Worm (Caenorhabditis elegans): ENCODE results near the gene tnc-2.
"Not testable (repeated sequence)": the region's sequence is repeated elsewhere in the genome, so short reads cannot be mapped to it uniquely, and the experiment has no call there.

tnc-2 gene

DNA sequence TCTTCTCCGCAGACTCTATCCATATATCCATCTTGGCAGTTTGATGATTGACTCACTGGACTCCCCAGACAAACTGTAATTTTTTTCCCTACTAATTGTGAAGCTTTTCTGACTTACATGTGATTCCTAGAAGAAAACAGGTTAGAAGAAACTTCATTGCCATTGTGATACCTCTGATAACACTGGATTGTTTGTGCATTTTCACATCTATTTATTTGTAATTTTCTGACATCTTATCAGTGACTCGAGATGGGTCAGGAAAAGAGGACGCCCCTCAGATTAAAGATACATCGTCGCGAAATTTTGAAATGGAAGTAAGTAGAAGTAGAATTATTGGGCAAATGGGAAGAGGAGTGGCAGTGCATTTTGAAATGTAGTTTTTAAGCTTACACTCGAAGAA is 23.7 kb downstream of the tnc-2 start, which contains the start of gene clec-61:
clec-61 (minus strand) TSS at position 209 of the 400 bp plus-strand sequence.
- TF ChIP-seq K09A11.1 (tag; optimal IDR thresholded peaks at IDR 0.05; ENCODE audit: insufficient read depth) (no peak), elt-2 (tag; optimal IDR thresholded peaks at IDR 0.05) (no peak), hlh-15 (tag; optimal IDR thresholded peaks at IDR 0.05) (no peak), pha-4 (tag; optimal IDR thresholded peaks at IDR 0.05) (no peak), fax-1 (tag; optimal IDR thresholded peaks at IDR 0.05) (no peak), madf-2 (tag; optimal IDR thresholded peaks at IDR 0.05) (no peak), tbx-2 (tag; optimal IDR thresholded peaks at IDR 0.05) (no peak), hlh-8 (tag; optimal IDR thresholded peaks at IDR 0.05) (no peak), pax-1 (tag; optimal IDR thresholded peaks at IDR 0.05) (no peak), fkh-10 (GFP tag; optimal IDR thresholded peaks at IDR 0.05) (no peak), ets-4 (tag; optimal IDR thresholded peaks at IDR 0.05) (no peak), lim-6 (tag; optimal IDR thresholded peaks at IDR 0.05) (no peak), pag-3 (tag; optimal IDR thresholded peaks at IDR 0.05; ENCODE audit: borderline replicate concordance) (no peak), nfya-1 (tag; optimal IDR thresholded peaks at IDR 0.05) (no peak)

DNA sequence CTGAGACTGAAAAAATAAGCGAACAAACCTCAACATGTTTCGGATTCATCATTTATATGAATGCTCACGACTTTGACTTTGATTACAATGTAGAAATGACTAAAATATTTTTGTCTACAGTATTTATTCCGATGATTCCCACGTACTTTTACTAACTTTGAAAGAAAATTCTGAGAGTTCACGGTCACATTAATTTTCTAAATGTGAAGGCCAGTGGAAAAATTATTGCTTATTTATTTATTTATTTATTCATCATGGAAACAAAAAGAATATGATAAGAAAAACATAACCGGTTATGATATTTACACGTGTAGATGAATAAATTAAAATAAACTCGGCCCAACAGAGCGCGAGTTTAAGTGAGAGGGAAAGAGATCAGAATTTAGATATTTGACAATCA is 26.4 kb downstream of the tnc-2 start, which contains the start of gene ZK666.8:
ZK666.8 (minus strand) TSS at position 101 of the 400 bp plus-strand sequence.
- not testable (repeated sequence) for TF ChIP-seq pha-2, ets-4, ahr-1 (tag; optimal IDR thresholded peaks at IDR 0.05)

DNA sequence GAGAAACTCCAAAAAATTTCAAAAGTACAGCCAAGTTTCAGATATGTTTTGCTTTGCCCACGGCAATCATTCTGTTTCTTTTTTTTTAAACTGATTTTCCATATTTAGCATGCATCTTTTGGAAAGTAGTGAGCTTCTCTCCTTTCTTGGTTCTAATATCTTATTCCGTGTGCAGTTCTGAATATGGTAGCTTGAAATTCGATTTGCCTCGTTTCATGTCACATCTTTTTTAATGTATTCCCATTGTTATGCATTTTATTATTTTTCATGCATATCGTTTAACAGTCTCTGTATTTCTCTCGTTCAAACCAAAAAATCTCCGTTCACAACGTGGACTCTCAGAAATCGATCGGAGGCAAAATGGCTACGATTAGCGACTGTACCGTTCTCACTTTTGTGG is 27.8 kb downstream of the tnc-2 start, which contains the start of gene ZK666.14:
ZK666.14 (plus strand) TSS at position 301 of the 400 bp plus-strand sequence.
- no peak for TF ChIP-seq K02D7.2 (tag; optimal IDR thresholded peaks at IDR 0.05)
- no peak for TF ChIP-seq tbx-2 (tag; optimal IDR thresholded peaks at IDR 0.05)
- TF ChIP-seq sdc-2 (tag; optimal IDR thresholded peaks at IDR 0.05): no peak
- no peak for TF ChIP-seq pha-4 (tag; optimal IDR thresholded peaks at IDR 0.05)
- TF ChIP-seq hlh-30 (tag; optimal IDR thresholded peaks at IDR 0.05; ENCODE audit: insufficient read depth): no peak
- no peak for TF ChIP-seq che-1 (tag; optimal IDR thresholded peaks at IDR 0.05)
- TF ChIP-seq pqm-1 (tag; optimal IDR thresholded peaks at IDR 0.05): no peak
- TF ChIP-seq ceh-45 (GFP tag; IDR thresholded peaks at IDR 0.05): no peak
- no peak for TF ChIP-seq nhr-11 (tag; optimal IDR thresholded peaks at IDR 0.05)
- TF ChIP-seq ets-4 (tag; optimal IDR thresholded peaks at IDR 0.05): no peak
- TF ChIP-seq K09A11.1 (tag; optimal IDR thresholded peaks at IDR 0.05; ENCODE audit: insufficient read depth): no peak
- TF ChIP-seq nhr-232 (tag; optimal IDR thresholded peaks at IDR 0.05): no peak
- TF ChIP-seq ceh-14 (tag; optimal IDR thresholded peaks at IDR 0.05): no peak
- TF ChIP-seq lim-6 (tag; optimal IDR thresholded peaks at IDR 0.05): no peak
- no peak for TF ChIP-seq pax-1 (tag; optimal IDR thresholded peaks at IDR 0.05)
- no peak for TF ChIP-seq T23F11.4 (GFP tag; optimal IDR thresholded peaks at IDR 0.05)
- TF ChIP-seq ztf-16 (tag; optimal IDR thresholded peaks at IDR 0.05): no peak
- no peak for TF ChIP-seq unc-86 (tag; optimal IDR thresholded peaks at IDR 0.05)
- TF ChIP-seq pat-9 (tag; optimal IDR thresholded peaks at IDR 0.05): no peak

DNA sequence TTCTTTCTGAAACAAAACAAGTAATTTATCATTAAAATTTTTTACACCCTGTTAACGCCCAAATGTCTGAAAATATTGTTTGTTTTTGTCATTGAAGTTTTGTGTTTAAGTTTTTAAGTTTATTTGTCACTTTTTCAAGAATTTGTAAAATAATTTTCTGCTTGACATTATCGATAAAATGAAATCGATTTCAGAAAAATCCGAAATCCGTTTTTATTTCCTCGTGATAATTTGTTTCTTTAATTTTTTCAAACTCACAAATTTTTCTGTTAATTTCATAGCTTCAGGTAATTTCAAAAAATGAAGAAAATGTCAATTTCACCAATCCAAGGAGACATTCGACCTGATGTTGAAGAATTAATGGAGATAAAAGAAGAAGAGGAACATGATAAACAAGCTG is 29.3 kb downstream of the tnc-2 start, which contains the start of gene ZK666.12:
ZK666.12 (plus strand) TSS at position 301 of the 400 bp plus-strand sequence.
- TF ChIP-seq sox-2 (GFP tag; IDR thresholded peaks at IDR 0.05): no peak

DNA sequence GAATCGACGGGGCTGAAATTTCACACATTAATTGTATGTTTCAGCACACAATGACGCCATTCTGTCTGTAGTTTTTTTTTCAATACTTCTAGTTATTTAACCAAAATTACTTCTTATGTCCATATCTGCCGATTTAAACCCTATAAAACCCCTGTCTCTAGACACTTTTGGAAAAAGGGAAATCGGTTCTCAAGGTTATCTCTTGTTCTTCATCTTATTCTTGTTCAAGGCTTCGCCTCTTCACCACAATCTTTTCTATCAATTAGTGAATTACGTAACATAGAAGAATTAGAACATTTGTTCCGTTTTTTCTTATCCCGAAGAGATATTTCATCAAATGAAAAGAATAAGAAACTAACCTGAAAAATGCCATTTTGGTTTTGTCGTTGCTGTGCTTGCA is 34.0 kb downstream of the tnc-2 start:
- TF ChIP-seq ceh-24 (tag; optimal IDR thresholded peaks at IDR 0.05): no peak
- TF ChIP-seq fax-1 (tag; optimal IDR thresholded peaks at IDR 0.05): no peak
- TF ChIP-seq madf-2 (tag; optimal IDR thresholded peaks at IDR 0.05): no peak
- TF ChIP-seq gmeb-2 (tag; optimal IDR thresholded peaks at IDR 0.05): no peak
- TF ChIP-seq Y22D7AL.16 (tag; optimal IDR thresholded peaks at IDR 0.05): no peak
- TF ChIP-seq nhr-11 (tag; optimal IDR thresholded peaks at IDR 0.05): no peak
- TF ChIP-seq unc-3 (GFP tag; conservative IDR thresholded peaks at IDR 0.05): no peak
- no peak for TF ChIP-seq unc-3 (tag; optimal IDR thresholded peaks at IDR 0.05)
- no peak for TF ChIP-seq ceh-30 (tag; optimal IDR thresholded peaks at IDR 0.05)
- no peak for TF ChIP-seq nfya-1 (tag; optimal IDR thresholded peaks at IDR 0.05)
- no peak for TF ChIP-seq F13H6.1 (tag; optimal IDR thresholded peaks at IDR 0.05)
- no peak for TF ChIP-seq pat-9 (tag; optimal IDR thresholded peaks at IDR 0.05)
- TF ChIP-seq dve-1 (tag; optimal IDR thresholded peaks at IDR 0.05): no peak
- TF ChIP-seq rnt-1 (tag; optimal IDR thresholded peaks at IDR 0.05): no peak
- TF ChIP-seq C38D4.7 (GFP tag; optimal IDR thresholded peaks at IDR 0.05): no peak
- no peak for TF ChIP-seq pqm-1 (tag; optimal IDR thresholded peaks at IDR 0.05)
- no peak for TF ChIP-seq tbx-2 (tag; optimal IDR thresholded peaks at IDR 0.05)

All from whole organism, late embryonic.